Worm (Caenorhabditis elegans): Measurements from ENCODE around the gene K03A1.4.

DNA sequence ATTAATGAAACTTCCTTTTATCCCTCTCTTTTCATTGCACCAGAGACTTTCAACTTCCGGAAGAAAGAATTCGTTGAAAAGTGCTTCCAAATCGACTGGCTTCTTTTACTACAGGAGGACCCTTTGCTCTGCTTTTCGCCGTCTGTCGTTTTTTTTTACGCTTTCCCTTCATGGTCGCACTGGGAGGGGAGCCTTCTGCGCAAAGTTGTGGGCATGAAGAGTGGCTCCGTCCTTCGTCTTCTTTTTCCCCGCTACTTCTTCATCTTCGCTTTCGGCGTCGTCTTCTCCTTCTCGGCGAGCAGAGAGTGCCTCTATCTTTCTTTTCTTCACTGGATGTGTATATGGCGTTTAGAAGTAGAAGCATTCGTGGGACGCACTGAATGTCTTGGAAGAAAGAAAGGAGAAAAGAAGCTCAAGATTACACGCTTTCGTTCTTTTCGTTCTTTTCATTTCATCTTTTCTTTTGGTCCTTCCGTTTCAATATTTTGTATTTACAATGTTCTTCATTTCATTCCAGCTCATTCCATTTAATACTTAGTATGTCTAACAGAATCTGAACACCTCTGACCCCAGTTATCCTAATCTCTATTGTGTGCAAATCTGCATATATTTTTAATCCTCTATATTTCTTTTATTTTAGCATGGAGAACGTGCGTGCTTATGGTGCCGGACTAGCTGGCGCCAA, 28.6 kb upstream of the K03A1.4 start, which contains the start of gene sng-1:
- TF ChIP-seq attf-6 (GFP tag; IDR thresholded peaks at IDR 0.05) = no peak
- TF ChIP-seq ztf-28 (GFP tag; IDR thresholded peaks at IDR 0.05) = no peak
- TF ChIP-seq die-1 (tag; optimal IDR thresholded peaks at IDR 0.05) = no peak
- peak; percentile 26 for TF ChIP-seq K12H6.12 (tag; optimal IDR thresholded peaks at IDR 0.05)
- no peak for TF ChIP-seq pha-4 (tag; optimal IDR thresholded peaks at IDR 0.05)
- no peak for TF ChIP-seq nfya-1 (tag; optimal IDR thresholded peaks at IDR 0.05; ENCODE audit: borderline replicate concordance, insufficient read depth)
- TF ChIP-seq him-1 (tag; optimal IDR thresholded peaks at IDR 0.05) = no peak
- TF ChIP-seq athp-1 (tag; optimal IDR thresholded peaks at IDR 0.05) = no peak
- no peak for TF ChIP-seq ama-1 (optimal IDR thresholded peaks at IDR 0.05)
- no peak for TF ChIP-seq ama-1 (GFP tag; optimal IDR thresholded peaks at IDR 0.05)
- no peak for TF ChIP-seq madf-10 (tag; optimal IDR thresholded peaks at IDR 0.05)
- TF ChIP-seq snpc-3.4 (tag; optimal IDR thresholded peaks at IDR 0.05) = no peak
- no peak for TF ChIP-seq ceh-91 (GFP tag; IDR thresholded peaks at IDR 0.05)
- TF ChIP-seq atf-7 (tag; optimal IDR thresholded peaks at IDR 0.05) = no peak
